Worm (Caenorhabditis elegans) whole organism, young adult: ENCODE data around the gene mdf-1.

Experiments
- F49E8.2 ChIP-seq: sonication (generic microtip); optimal IDR thresholded peaks from 3 replicates; lab custom pipeline; 2017; ENCODE audit warnings: missing genetic modification characterization, mild to moderate bottlenecking, missing compliant biosample characterization, antibody characterized with exemption, moderate library complexity; ENCODE audit not compliant: insufficient read depth
- aptf-3 ChIP-seq: fragments of 200-800 bp; sonication (Bioruptor generic); IDR thresholded peaks from 2 replicates; pipeline ENCODE4 v1.3.6; 2022; ENCODE audit warnings: missing genetic modification characterization, missing compliant biosample characterization
- bed-1 ChIP-seq: fragments of 200-800 bp; sonication (Bioruptor generic); IDR thresholded peaks from 2 replicates; pipeline ENCODE4 v1.3.6; 2022; ENCODE audit warnings: missing genetic modification reagents, missing genetic modification characterization, missing compliant biosample characterization
- ceh-91 ChIP-seq: fragments of 200-800 bp; sonication (Bioruptor generic); IDR thresholded peaks from 2 replicates; pipeline ENCODE4 v1.3.6; 2022; ENCODE audit warnings: missing genetic modification reagents, missing genetic modification characterization, missing compliant biosample characterization
- ekl-4 ChIP-seq: fragments of 200-800 bp; sonication (Bioruptor generic); IDR thresholded peaks from 2 replicates; pipeline ENCODE4 v1.3.6; 2022; ENCODE audit warnings: missing genetic modification reagents, missing genetic modification characterization, missing compliant biosample characterization
- ets-4 ChIP-seq: fragments of 200-800 bp; sonication (Bioruptor generic); optimal IDR thresholded peaks from 2 replicates; lab custom pipeline; 2018; ENCODE audit warnings: mild to moderate bottlenecking, missing genetic modification characterization, missing compliant biosample characterization
- pha-4 ChIP-seq: fragments of 150-350 bp; sonication (generic microtip); optimal IDR thresholded peaks from 2 replicates; lab custom pipeline; 2014; ENCODE audit warnings: missing biosample characterization, missing genetic modification reagents, missing genetic modification characterization
- snpc-1.3 ChIP-seq: sonication (generic microtip); optimal IDR thresholded peaks from 2 replicates; lab custom pipeline; 2017; ENCODE audit warnings: missing genetic modification characterization, mild to moderate bottlenecking, missing compliant biosample characterization, antibody characterized with exemption, moderate library complexity, missing genotype, missing genetic modification reagents; ENCODE audit not compliant: insufficient read depth
- snpc-4 ChIP-seq, 5 experiments: fragments of 150-350 bp in 1 of 5; sonication (generic microtip) in 4 of 5; optimal IDR thresholded peaks; 2 replicates each; lab custom pipeline; 2014 to 2018; ENCODE audit warnings: missing genetic modification characterization in 5 of 5, missing biosample characterization in 3 of 5, antibody characterized with exemption in 2 of 5, mild to moderate bottlenecking in 2 of 5, missing compliant biosample characterization in 2 of 5, missing genotype in 2 of 5, moderate library complexity in 2 of 5, missing genetic modification reagents in 1 of 5
- zim-3 ChIP-seq: sonication (generic microtip); optimal IDR thresholded peaks from 2 replicates; lab custom pipeline; 2017; ENCODE audit warnings: mild to moderate bottlenecking, missing genetic modification characterization, moderate library complexity, missing compliant biosample characterization
- ztf-6 ChIP-seq: fragments of 200-800 bp; sonication (Bioruptor generic); IDR thresholded peaks from 2 replicates; pipeline ENCODE4 v1.3.6; 2022; ENCODE audit warnings: missing genetic modification reagents, missing genetic modification characterization, missing compliant biosample characterization

DNA sequence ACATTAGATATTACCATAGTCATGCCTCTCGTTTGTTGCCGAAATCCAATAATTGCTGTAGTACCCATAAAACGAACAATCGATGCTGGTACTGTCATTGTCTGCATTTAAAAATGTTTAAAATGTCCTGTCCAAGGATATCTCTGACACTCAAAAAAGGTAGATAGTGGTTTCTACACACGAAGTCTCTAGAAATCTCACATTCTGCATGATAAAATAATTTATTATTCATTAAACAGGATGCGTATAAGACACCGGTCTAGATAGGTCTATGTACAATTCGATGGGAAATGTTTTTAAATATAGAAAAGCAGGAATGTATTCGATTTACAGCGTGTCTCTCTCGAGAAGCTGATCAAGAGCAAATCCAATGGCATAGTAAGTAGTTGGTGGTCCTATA lies 4.4 kb downstream of the mdf-1 start, which contains the start of gene C50F4.12:
- TF ChIP-seq snpc-4 (GFP tag; optimal IDR thresholded peaks at IDR 0.05; lab: Kevin White, UChicago) (no peak), snpc-4 (tag; optimal IDR thresholded peaks at IDR 0.05; lab: Kevin White, UChicago) (no peak), snpc-1.3 (tag; lab: Kevin White, UChicago) (no peak), F49E8.2 (tag; lab: Kevin White, UChicago) (no peak), ztf-6 (GFP tag; lab: Robert Waterston, UW) (no peak), ets-4 (GFP tag; lab: Kevin White, UChicago) (no peak), pha-4 (tag; lab: Kevin White, UChicago) (no peak), ceh-91 (GFP tag; lab: Robert Waterston, UW) (no peak), zim-3 (tag; lab: Kevin White, UChicago) (no peak), ekl-4 (no peak), aptf-3 (GFP tag; lab: Robert Waterston, UW) (no peak), bed-1 (GFP tag; lab: Robert Waterston, UW) (no peak)
